In the genomic region with DNA sequence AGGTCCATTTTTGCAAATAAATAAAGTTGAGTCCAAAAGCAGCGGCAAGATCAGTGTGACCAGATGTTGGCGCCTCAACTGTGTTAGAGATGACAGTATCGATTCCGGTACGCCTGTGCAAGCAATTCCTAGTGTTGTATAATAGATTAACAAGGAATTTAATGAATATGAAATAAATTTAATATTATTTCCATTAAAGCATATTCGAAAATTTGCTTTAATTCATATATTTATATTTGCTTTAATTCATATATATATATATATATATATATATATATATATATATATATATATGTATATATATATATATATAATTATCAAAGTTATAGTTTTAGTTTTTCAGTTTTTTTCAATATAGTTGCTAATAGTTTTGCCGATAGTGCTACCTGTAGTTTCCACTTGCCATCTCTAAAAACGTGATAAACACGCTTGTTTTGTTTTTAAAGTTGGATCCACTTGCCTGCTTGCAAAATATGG, we compare ENCODE assay signal across 1 fruit fly cellular context.
TF ChIP-seq lines count a peak whose summit lies in the region.

Gene Nup93-2, minus strand, starts transcription at position 93 of the 477 bp plus-strand sequence.
Gene CG3817, plus strand, starts transcription at position 460 of the 477 bp plus-strand sequence.

TF ChIP-seq in whole organism, embryonic, 481 proteins besides CTCF, POLR2A, EP300 and RAD21 (continued from another document and continues in another):
- TF ChIP-seq CG2889 (GFP tag; IDR thresholded peaks at IDR 0.05; lab: Robert Waterston, UW), result 0 out of 3 replicates have a peak, but pooled peaks have one; percentile 18
- peak; percentile 42 for TF ChIP-seq Dp (GFP tag; optimal IDR thresholded peaks at IDR 0.05; lab: Kevin White, UChicago)
- no peak for TF ChIP-seq toy (GFP tag; IDR thresholded peaks at IDR 0.05; lab: Robert Waterston, UW)
- 0 out of 3 replicates have a peak, but pooled peaks have one; percentile 45 for TF ChIP-seq CG7963 (GFP tag; IDR thresholded peaks at IDR 0.05; lab: Robert Waterston, UW; ENCODE audit: partially characterized antibody)
- no peak for TF ChIP-seq Kr (GFP tag; optimal IDR thresholded peaks at IDR 0.05; lab: Kevin White, UChicago)
- no peak for TF ChIP-seq CG6854 (GFP tag; optimal IDR thresholded peaks at IDR 0.05; lab: Kevin White, UChicago)
- TF ChIP-seq Hmx (GFP tag; optimal IDR thresholded peaks at IDR 0.05; lab: Kevin White, UChicago), result no peak
- TF ChIP-seq Hand (GFP tag; optimal IDR thresholded peaks at IDR 0.05; lab: Kevin White, UChicago), result no peak
- TF ChIP-seq Eip74EF (GFP tag; optimal IDR thresholded peaks at IDR 0.05; lab: Kevin White, UChicago), result peak in 1 of 2 experiments; percentile 66
- peak; percentile 17 for TF ChIP-seq CG15696 (tag; optimal IDR thresholded peaks at IDR 0.05; lab: Kevin White, UChicago)
- no peak for TF ChIP-seq run (tag; optimal IDR thresholded peaks at IDR 0.05; lab: Kevin White, UChicago)
- no peak for TF ChIP-seq Atf3 (GFP tag; optimal IDR thresholded peaks at IDR 0.05; lab: Kevin White, UChicago)
- TF ChIP-seq CG10366 (GFP tag; IDR thresholded peaks at IDR 0.05; lab: Robert Waterston, UW), result peak; percentile 56
- peak; percentile 76 for TF ChIP-seq Sry-δ (GFP tag; optimal IDR thresholded peaks at IDR 0.05; lab: Kevin White, UChicago)
- TF ChIP-seq CG1603 (tag; optimal IDR thresholded peaks at IDR 0.05; lab: Kevin White, UChicago), result peak; percentile 50
- TF ChIP-seq gcm (GFP tag; optimal IDR thresholded peaks at IDR 0.05; lab: Kevin White, UChicago), result peak; percentile 36
- TF ChIP-seq Nf-YC (tag; optimal IDR thresholded peaks at IDR 0.05; lab: Kevin White, UChicago), result peak; percentile 72
- no peak for TF ChIP-seq nau (GFP tag; optimal IDR thresholded peaks at IDR 0.05; lab: Kevin White, UChicago)
- TF ChIP-seq exex (tag; optimal IDR thresholded peaks at IDR 0.05; lab: Kevin White, UChicago), result no peak
- no peak for TF ChIP-seq sna (GFP tag; IDR thresholded peaks at IDR 0.05; lab: Robert Waterston, UW; ENCODE audit: partially characterized antibody)
- no peak for TF ChIP-seq ash1 (GFP tag; optimal IDR thresholded peaks at IDR 0.05; lab: Kevin White, UChicago)
- TF ChIP-seq CG1792 (GFP tag; optimal IDR thresholded peaks at IDR 0.05; lab: Kevin White, UChicago), result no peak
- no peak for TF ChIP-seq HmgZ (tag; optimal IDR thresholded peaks at IDR 0.05; lab: Kevin White, UChicago)
- no peak for TF ChIP-seq NC2α (GFP tag; optimal IDR thresholded peaks at IDR 0.05; lab: Kevin White, UChicago)
- TF ChIP-seq CG18262 (tag; optimal IDR thresholded peaks at IDR 0.05; lab: Kevin White, UChicago), result peak; percentile 77
- peak; percentile 43 for TF ChIP-seq HLH54F (GFP tag; optimal IDR thresholded peaks at IDR 0.05; lab: Kevin White, UChicago)
- no peak for TF ChIP-seq CG8359 (GFP tag; optimal IDR thresholded peaks at IDR 0.05; lab: Kevin White, UChicago; ENCODE audit: borderline replicate concordance)
- TF ChIP-seq Pdp1 (GFP tag; optimal IDR thresholded peaks at IDR 0.05; lab: Kevin White, UChicago), result peak; percentile 68 to 76
- peak; percentile 16 for TF ChIP-seq Chrac-16 (GFP tag; optimal IDR thresholded peaks at IDR 0.05; lab: Kevin White, UChicago)
- TF ChIP-seq tio (GFP tag; optimal IDR thresholded peaks at IDR 0.05; lab: Kevin White, UChicago), result no peak
- TF ChIP-seq CG11560 (tag; IDR thresholded peaks at IDR 0.05; lab: Robert Waterston, UW), result peak; percentile 68
- TF ChIP-seq Fer1 (GFP tag; optimal IDR thresholded peaks at IDR 0.05; lab: Kevin White, UChicago), result no peak
- TF ChIP-seq da (GFP tag; optimal IDR thresholded peaks at IDR 0.05; lab: Kevin White, UChicago), result no peak
- peak; percentile 75 for TF ChIP-seq bbx (GFP tag; IDR thresholded peaks at IDR 0.05; lab: Robert Waterston, UW; ENCODE audit: partially characterized antibody)
- TF ChIP-seq zfh1 (GFP tag; IDR thresholded peaks at IDR 0.05; lab: Robert Waterston, UW), result no peak
- TF ChIP-seq bsh (GFP tag; optimal IDR thresholded peaks at IDR 0.05; lab: Kevin White, UChicago), result peak in 1 of 2 experiments; percentile 43
- TF ChIP-seq eve (GFP tag; optimal IDR thresholded peaks at IDR 0.05; lab: Kevin White, UChicago), result no peak
- no peak for TF ChIP-seq CG8944 (GFP tag; optimal IDR thresholded peaks at IDR 0.05; lab: Kevin White, UChicago)
- TF ChIP-seq esg (GFP tag; conservative IDR thresholded peaks at IDR 0.05; lab: Robert Waterston, UW), result no peak
- TF ChIP-seq seq (GFP tag; IDR thresholded peaks at IDR 0.05; lab: Robert Waterston, UW), result no peak
- peak; percentile 66 for TF ChIP-seq amos (GFP tag; IDR thresholded peaks at IDR 0.05; lab: Robert Waterston, UW; ENCODE audit: partially characterized antibody)
- TF ChIP-seq caup (GFP tag; optimal IDR thresholded peaks at IDR 0.05; lab: Kevin White, UChicago; ENCODE audit: severe bottlenecking), result peak; percentile 40
- TF ChIP-seq CG4730 (GFP tag; IDR thresholded peaks at IDR 0.05; lab: Robert Waterston, UW), result peak; percentile 46
- no peak for TF ChIP-seq Oaz (GFP tag; IDR thresholded peaks at IDR 0.05; lab: Robert Waterston, UW)
- no peak for TF ChIP-seq fru (optimal IDR thresholded peaks at IDR 0.05; lab: Kevin White, UChicago)
- TF ChIP-seq CG10462 (GFP tag; optimal IDR thresholded peaks at IDR 0.05; lab: Kevin White, UChicago), result no peak
- no peak for TF ChIP-seq Dip2 (GFP tag; IDR thresholded peaks at IDR 0.05; lab: Robert Waterston, UW)
- no peak for TF ChIP-seq Vsx1 (GFP tag; optimal IDR thresholded peaks at IDR 0.05; lab: Kevin White, UChicago)
- TF ChIP-seq peb (GFP tag; IDR thresholded peaks at IDR 0.05; lab: Robert Waterston, UW), result no peak
- no peak for TF ChIP-seq CG18011 (GFP tag; optimal IDR thresholded peaks at IDR 0.05; lab: Kevin White, UChicago)
- TF ChIP-seq sd (tag; optimal IDR thresholded peaks at IDR 0.05; lab: Kevin White, UChicago), result no peak
- no peak for TF ChIP-seq gsb-n (tag; optimal IDR thresholded peaks at IDR 0.05; lab: Kevin White, UChicago)
- TF ChIP-seq Dek (tag; optimal IDR thresholded peaks at IDR 0.05; lab: Kevin White, UChicago), result peak; percentile 70
- peak; percentile 37 for TF ChIP-seq pzg (GFP tag; optimal IDR thresholded peaks at IDR 0.05; lab: Kevin White, UChicago)
- peak; percentile 61 for TF ChIP-seq CG9727 (GFP tag; optimal IDR thresholded peaks at IDR 0.05; lab: Kevin White, UChicago)
- peak; percentile 32 for TF ChIP-seq D19B (GFP tag; optimal IDR thresholded peaks at IDR 0.05; lab: Kevin White, UChicago)
- peak; percentile 36 for TF ChIP-seq org-1 (GFP tag; optimal IDR thresholded peaks at IDR 0.05; lab: Kevin White, UChicago)
- TF ChIP-seq fu2 (GFP tag; optimal IDR thresholded peaks at IDR 0.05; lab: Kevin White, UChicago), result no peak
- no peak; the same call in 1 of the 2 replicates for TF ChIP-seq CG1024 (GFP tag; IDR thresholded peaks at IDR 0.05; lab: Robert Waterston, UW)
- TF ChIP-seq CG7745 (tag; optimal IDR thresholded peaks at IDR 0.05; lab: Kevin White, UChicago), result no peak
- no peak for TF ChIP-seq MTF-1 (GFP tag; optimal IDR thresholded peaks at IDR 0.05; lab: Kevin White, UChicago; ENCODE audit: borderline replicate concordance)
- no peak for TF ChIP-seq z (GFP tag; IDR thresholded peaks at IDR 0.05; lab: Robert Waterston, UW)
- no peak for TF ChIP-seq sc (optimal IDR thresholded peaks at IDR 0.05; lab: Kevin White, UChicago)
- TF ChIP-seq sc (GFP tag; optimal IDR thresholded peaks at IDR 0.05; lab: Kevin White, UChicago), result no peak
- no peak for TF ChIP-seq CG17912 (GFP tag; optimal IDR thresholded peaks at IDR 0.05; lab: Kevin White, UChicago)
- TF ChIP-seq CG31441 (GFP tag; IDR thresholded peaks at IDR 0.05; lab: Robert Waterston, UW), result peak; percentile 77
- no peak for TF ChIP-seq Oli (tag; optimal IDR thresholded peaks at IDR 0.05; lab: Kevin White, UChicago)
- TF ChIP-seq CHES-1-like (GFP tag; optimal IDR thresholded peaks at IDR 0.05; lab: Kevin White, UChicago), result no peak
- no peak for TF ChIP-seq Trl (optimal IDR thresholded peaks at IDR 0.05; lab: Kevin White, UChicago)
- TF ChIP-seq Trl (GFP tag; optimal IDR thresholded peaks at IDR 0.05; lab: Kevin White, UChicago), result no peak
- TF ChIP-seq dysf (GFP tag; IDR thresholded peaks at IDR 0.05; lab: Robert Waterston, UW), result peak; percentile 68
- TF ChIP-seq ftz-f1 (GFP tag; optimal IDR thresholded peaks at IDR 0.05; lab: Kevin White, UChicago), result no peak
- no peak for TF ChIP-seq chm (GFP tag; IDR thresholded peaks at IDR 0.05; lab: Robert Waterston, UW)
- TF ChIP-seq dpn (GFP tag; optimal IDR thresholded peaks at IDR 0.05; lab: Kevin White, UChicago), result peak; percentile 47 to 68
- no peak for TF ChIP-seq CG14667 (GFP tag; IDR thresholded peaks at IDR 0.05; lab: Robert Waterston, UW)
- no peak for TF ChIP-seq bigmax (GFP tag; optimal IDR thresholded peaks at IDR 0.05; lab: Kevin White, UChicago)
- peak; percentile 59; the same call in 2 of the 4 replicates for TF ChIP-seq Gug (GFP tag; IDR thresholded peaks at IDR 0.05; lab: Robert Waterston, UW)
- no peak for TF ChIP-seq sima (GFP tag; optimal IDR thresholded peaks at IDR 0.05; lab: Kevin White, UChicago)
- TF ChIP-seq sob (GFP tag; IDR thresholded peaks at IDR 0.05; lab: Robert Waterston, UW), result peak; percentile 89
- TF ChIP-seq CG10274 (GFP tag; optimal IDR thresholded peaks at IDR 0.05; lab: Kevin White, UChicago), result no peak
- TF ChIP-seq CG4820 (GFP tag; optimal IDR thresholded peaks at IDR 0.05; lab: Kevin White, UChicago), result peak; percentile 11
- peak; percentile 30 for TF ChIP-seq Nf-YB (GFP tag; optimal IDR thresholded peaks at IDR 0.05; lab: Kevin White, UChicago)
- TF ChIP-seq CG10959 (GFP tag; IDR thresholded peaks at IDR 0.05; lab: Robert Waterston, UW), result no peak
- TF ChIP-seq Dll (GFP tag; IDR thresholded peaks at IDR 0.05; lab: Robert Waterston, UW; ENCODE audit: partially characterized antibody), result peak; percentile 60; the same call in 1 of the 4 replicates
- no peak for TF ChIP-seq sens-2 (GFP tag; IDR thresholded peaks at IDR 0.05; lab: Robert Waterston, UW)
- TF ChIP-seq nmo (GFP tag; optimal IDR thresholded peaks at IDR 0.05; lab: Kevin White, UChicago), result peak; percentile 95
- no peak for TF ChIP-seq CG4360 (GFP tag; IDR thresholded peaks at IDR 0.05; lab: Robert Waterston, UW)
- TF ChIP-seq ewg (GFP tag; optimal IDR thresholded peaks at IDR 0.05; lab: Kevin White, UChicago), result peak; percentile 58
- peak; percentile 59; the same call in 1 of the 3 replicates for TF ChIP-seq Dbx (GFP tag; IDR thresholded peaks at IDR 0.05; lab: Robert Waterston, UW)
- no peak for TF ChIP-seq CG16779 (GFP tag; IDR thresholded peaks at IDR 0.05; lab: Robert Waterston, UW)
- no peak for TF ChIP-seq Lhr (GFP tag; optimal IDR thresholded peaks at IDR 0.05; lab: Kevin White, UChicago)
- 0 out of 3 replicates have a peak, but pooled peaks have one; percentile 21 for TF ChIP-seq CG11695 (GFP tag; IDR thresholded peaks at IDR 0.05; lab: Robert Waterston, UW)
- no peak for TF ChIP-seq CG11723 (GFP tag; optimal IDR thresholded peaks at IDR 0.05; lab: Kevin White, UChicago)
- peak; percentile 89 for TF ChIP-seq CG17361 (GFP tag; IDR thresholded peaks at IDR 0.05; lab: Robert Waterston, UW)
- no peak for TF ChIP-seq ro (GFP tag; IDR thresholded peaks at IDR 0.05; lab: Robert Waterston, UW)
- TF ChIP-seq CG18476 (GFP tag; optimal IDR thresholded peaks at IDR 0.05; lab: Kevin White, UChicago), result no peak
- TF ChIP-seq pnt (GFP tag; optimal IDR thresholded peaks at IDR 0.05; lab: Kevin White, UChicago), result peak; percentile 50
- no peak for TF ChIP-seq ERR (GFP tag; optimal IDR thresholded peaks at IDR 0.05; lab: Kevin White, UChicago)
- peak; percentile 85 for TF ChIP-seq phol (tag; optimal IDR thresholded peaks at IDR 0.05; lab: Kevin White, UChicago)
- no peak for TF ChIP-seq CG2199 (GFP tag; IDR thresholded peaks at IDR 0.05; lab: Robert Waterston, UW)
- TF ChIP-seq HHEX (GFP tag; optimal IDR thresholded peaks at IDR 0.05; lab: Kevin White, UChicago), result no peak
- peak; percentile 82 for TF ChIP-seq Rfx (GFP tag; IDR thresholded peaks at IDR 0.05; lab: Robert Waterston, UW)
- peak; percentile 13 for TF ChIP-seq CG12391 (tag; optimal IDR thresholded peaks at IDR 0.05; lab: Kevin White, UChicago)
- no peak for TF ChIP-seq CG6654 (GFP tag; optimal IDR thresholded peaks at IDR 0.05; lab: Kevin White, UChicago)
- TF ChIP-seq Deaf1 (tag; optimal IDR thresholded peaks at IDR 0.05; lab: Kevin White, UChicago), result peak; percentile 13
- peak; percentile 77 for TF ChIP-seq CG13287 (GFP tag; IDR thresholded peaks at IDR 0.05; lab: Robert Waterston, UW; ENCODE audit: partially characterized antibody)
- TF ChIP-seq zen (tag; optimal IDR thresholded peaks at IDR 0.05; lab: Kevin White, UChicago), result peak; percentile 44
- TF ChIP-seq MBD-R2 (GFP tag; IDR thresholded peaks at IDR 0.05; lab: Robert Waterston, UW), result peak; percentile 83
- TF ChIP-seq Sin3A (optimal IDR thresholded peaks at IDR 0.05; lab: Kevin White, UChicago), result no peak
- no peak for TF ChIP-seq YL-1 (GFP tag; optimal IDR thresholded peaks at IDR 0.05; lab: Kevin White, UChicago)
- peak; percentile 7; the same call in 1 of the 2 replicates for TF ChIP-seq danr (GFP tag; IDR thresholded peaks at IDR 0.05; lab: Robert Waterston, UW)
- TF ChIP-seq CG1233 (GFP tag; optimal IDR thresholded peaks at IDR 0.05; lab: Kevin White, UChicago), result peak; percentile 54
- TF ChIP-seq Med (GFP tag; lab: Kevin White, UChicago), result peak; percentile 91
- peak; percentile 20; the same call in 1 of the 3 replicates for TF ChIP-seq CG7357 (GFP tag; IDR thresholded peaks at IDR 0.05; lab: Robert Waterston, UW)
- no peak for TF ChIP-seq cg (GFP tag; optimal IDR thresholded peaks at IDR 0.05; lab: Kevin White, UChicago)
- no peak for TF ChIP-seq CG5245 (GFP tag; optimal IDR thresholded peaks at IDR 0.05; lab: Kevin White, UChicago)
- TF ChIP-seq ac (GFP tag; optimal IDR thresholded peaks at IDR 0.05; lab: Kevin White, UChicago), result no peak
- no peak for TF ChIP-seq Dip3 (GFP tag; optimal IDR thresholded peaks at IDR 0.05; lab: Kevin White, UChicago)
- no peak for TF ChIP-seq CG11398 (GFP tag; optimal IDR thresholded peaks at IDR 0.05; lab: Kevin White, UChicago)
- TF ChIP-seq Dref (GFP tag; IDR thresholded peaks at IDR 0.05; lab: Robert Waterston, UW), result peak; percentile 41
- peak in 1 of 2 experiments; percentile 8 for TF ChIP-seq Hr51 (GFP tag; optimal IDR thresholded peaks at IDR 0.05; lab: Kevin White, UChicago)
- TF ChIP-seq CG12744 (GFP tag; optimal IDR thresholded peaks at IDR 0.05; lab: Kevin White, UChicago), result no peak
- no peak for TF ChIP-seq CG17328 (GFP tag; IDR thresholded peaks at IDR 0.05; lab: Robert Waterston, UW)
- TF ChIP-seq vnd (GFP tag; IDR thresholded peaks at IDR 0.05; lab: Robert Waterston, UW; ENCODE audit: partially characterized antibody), result no peak
- peak; percentile 15 for TF ChIP-seq CG5180 (GFP tag; optimal IDR thresholded peaks at IDR 0.05; lab: Kevin White, UChicago)
- TF ChIP-seq Bteb2 (GFP tag; optimal IDR thresholded peaks at IDR 0.05; lab: Kevin White, UChicago), result no peak
